Worm (Caenorhabditis elegans) whole organism, L1 larva: ENCODE data around the gene nhr-182.
A peak's percentile ranks its signal among the peaks of the same experiment; 100 is the strongest.

Experiments
- C04F5.9 ChIP-seq: sonication (generic microtip); optimal IDR thresholded peaks from 2 replicates; lab custom pipeline; 2016; ENCODE audit warnings: missing genetic modification characterization, missing compliant biosample characterization
- C16A3.4 ChIP-seq: fragments of 150-350 bp; optimal IDR thresholded peaks from 2 replicates; lab custom pipeline; 2014; ENCODE audit warnings: missing biosample characterization, missing genetic modification characterization
- C34B4.2 ChIP-seq: sonication (generic microtip); optimal IDR thresholded peaks from 2 replicates; lab custom pipeline; 2017; ENCODE audit warnings: mild to moderate bottlenecking, missing genetic modification characterization, missing compliant biosample characterization
- F16B12.6 ChIP-seq: fragments of 150-350 bp; optimal IDR thresholded peaks from 2 replicates; lab custom pipeline; 2014; ENCODE audit warnings: missing biosample characterization, missing genetic modification characterization
- aha-1 ChIP-seq: fragments of 150-350 bp; optimal IDR thresholded peaks from 2 replicates; lab custom pipeline; 2014; ENCODE audit warnings: missing biosample characterization, missing genetic modification characterization
- alr-1 ChIP-seq: fragments of 200-800 bp; sonication (Bioruptor generic); optimal IDR thresholded peaks from 2 replicates; lab custom pipeline; 2018; ENCODE audit warnings: borderline replicate concordance, mild to moderate bottlenecking, missing genetic modification characterization, missing compliant biosample characterization
- aly-2 ChIP-seq: fragments of 150-350 bp; optimal IDR thresholded peaks from 2 replicates; lab custom pipeline; 2014; ENCODE audit warnings: missing biosample characterization, missing genetic modification characterization
- ama-1 ChIP-seq: fragments of 150-350 bp; optimal IDR thresholded peaks from 2 replicates; lab custom pipeline; 2014
- ceh-63 ChIP-seq: fragments of 200-800 bp; sonication (Bioruptor generic); optimal IDR thresholded peaks from 2 replicates; lab custom pipeline; 2018; ENCODE audit warnings: mild to moderate bottlenecking, missing genetic modification characterization, missing compliant biosample characterization
- ceh-8 ChIP-seq: fragments of 200-800 bp; sonication (Bioruptor generic); optimal IDR thresholded peaks from 2 replicates; lab custom pipeline; 2018; ENCODE audit warnings: mild to moderate bottlenecking, missing genetic modification characterization, moderate library complexity, missing compliant biosample characterization
- ceh-82 ChIP-seq, 3 experiments: fragments of 150-350 bp in 1 of 3; sonication (generic microtip) in 2 of 3; optimal IDR thresholded peaks; 2 replicates each; lab custom pipeline; 2014 to 2017; ENCODE audit warnings: missing biosample characterization in 3 of 3, missing genetic modification characterization in 3 of 3
- dpl-1 ChIP-seq, 3 experiments: fragments of 150-350 bp in 2 of 3; sonication (generic microtip) in 1 of 3; optimal IDR thresholded peaks; 2 replicates each; lab custom pipeline; 2014 to 2017; ENCODE audit warnings: missing biosample characterization in 3 of 3, missing genetic modification characterization in 3 of 3, missing genetic modification reagents in 3 of 3
- efl-1 ChIP-seq, 4 experiments: fragments of 150-350 bp; optimal IDR thresholded peaks in 3 of 4; peaks in 1 of 4; 1 replicate in 1 of 4; 2 replicates in 3 of 4; lab custom pipeline; 2014; ENCODE audit warnings: missing biosample characterization in 2 of 4, missing genetic modification characterization in 2 of 4, missing genetic modification reagents in 2 of 4
- efl-3 ChIP-seq: fragments of 200-800 bp; sonication (Bioruptor generic); optimal IDR thresholded peaks from 2 replicates; lab custom pipeline; 2018; ENCODE audit warnings: mild to moderate bottlenecking, missing genetic modification characterization, missing compliant biosample characterization
- egl-13 ChIP-seq: sonication (generic microtip); optimal IDR thresholded peaks from 2 replicates; lab custom pipeline; 2016; ENCODE audit warnings: missing genotype, missing genetic modification reagents, missing genetic modification characterization, missing compliant biosample characterization
- egl-27 ChIP-seq, 2 experiments: fragments of 150-350 bp in 1 of 2; sonication (generic microtip); optimal IDR thresholded peaks; 3 replicates each; lab custom pipeline; 2017 to 2018; ENCODE audit warnings: missing biosample characterization in 2 of 2, missing genetic modification characterization in 2 of 2, missing genetic modification reagents in 2 of 2
- elt-2 ChIP-seq: sonication (generic microtip); optimal IDR thresholded peaks from 2 replicates; lab custom pipeline; 2016; ENCODE audit warnings: missing genetic modification characterization, mild to moderate bottlenecking, inconsistent platforms, missing compliant biosample characterization, missing genetic modification reagents
- fkh-4 ChIP-seq: sonication (generic microtip); optimal IDR thresholded peaks from 2 replicates; lab custom pipeline; 2016; ENCODE audit warnings: missing compliant biosample characterization, missing genetic modification characterization, borderline replicate concordance
- fos-1 ChIP-seq: fragments of 150-350 bp; optimal IDR thresholded peaks from 2 replicates; lab custom pipeline; 2014; ENCODE audit warnings: missing biosample characterization, missing genetic modification characterization
- lin-13 ChIP-seq: fragments of 150-350 bp; optimal IDR thresholded peaks from 2 replicates; lab custom pipeline; 2014; ENCODE audit warnings: missing biosample characterization, missing genetic modification reagents, missing genetic modification characterization
- lin-14 ChIP-seq: fragments of 200-800 bp; sonication (Bioruptor generic); optimal IDR thresholded peaks from 2 replicates; lab custom pipeline; 2018; ENCODE audit warnings: mild to moderate bottlenecking, missing genetic modification characterization, moderate library complexity, missing compliant biosample characterization
- lin-15B ChIP-seq: fragments of 150-350 bp; sonication (generic microtip); optimal IDR thresholded peaks from 3 replicates; lab custom pipeline; 2014; ENCODE audit warnings: missing biosample characterization, missing genetic modification characterization
- lin-35 ChIP-seq, 2 experiments: fragments of 150-350 bp; optimal IDR thresholded peaks; 2 replicates each; lab custom pipeline; 2014; ENCODE audit warnings: missing biosample characterization in 2 of 2, missing genetic modification characterization in 2 of 2, missing genetic modification reagents in 2 of 2
- lin-39 ChIP-seq: fragments of 150-350 bp; optimal IDR thresholded peaks from 2 replicates; lab custom pipeline; 2014; ENCODE audit warnings: missing biosample characterization, missing genetic modification reagents, missing genetic modification characterization
- mdl-1 ChIP-seq, 2 experiments: fragments of 150-350 bp; optimal IDR thresholded peaks; 2 replicates each; lab custom pipeline; 2014 to 2017; ENCODE audit warnings: missing biosample characterization in 2 of 2, missing genetic modification characterization in 2 of 2, inconsistent platforms in 1 of 2
- mef-2 ChIP-seq: fragments of 150-350 bp; optimal IDR thresholded peaks from 2 replicates; lab custom pipeline; 2014; ENCODE audit warnings: missing biosample characterization, missing genetic modification characterization
- mep-1 ChIP-seq: fragments of 150-350 bp; optimal IDR thresholded peaks from 2 replicates; lab custom pipeline; 2014; ENCODE audit warnings: missing biosample characterization, missing genetic modification characterization
- nhr-20 ChIP-seq: sonication (generic microtip); optimal IDR thresholded peaks from 2 replicates; lab custom pipeline; 2016; ENCODE audit warnings: mild to moderate bottlenecking, missing genetic modification characterization, missing compliant biosample characterization
- nhr-47 ChIP-seq: sonication (generic microtip); optimal IDR thresholded peaks from 2 replicates; lab custom pipeline; 2016; ENCODE audit warnings: mild to moderate bottlenecking, missing genetic modification characterization, moderate library complexity, missing compliant biosample characterization
- nhr-71 ChIP-seq: sonication (generic microtip); optimal IDR thresholded peaks from 2 replicates; lab custom pipeline; 2016; ENCODE audit warnings: mild to moderate bottlenecking, missing genetic modification characterization, moderate library complexity, missing compliant biosample characterization
- nhr-77 ChIP-seq: fragments of 150-350 bp; optimal IDR thresholded peaks from 2 replicates; lab custom pipeline; 2014; ENCODE audit warnings: missing biosample characterization, missing genetic modification characterization
- nhr-84 ChIP-seq: sonication (generic microtip); optimal IDR thresholded peaks from 2 replicates; lab custom pipeline; 2017; ENCODE audit warnings: missing biosample characterization, missing genetic modification characterization
- nhr-85 ChIP-seq: sonication (generic microtip); peaks from one replicate; lab custom pipeline; 2016; ENCODE audit warnings: missing genetic modification characterization, inconsistent platforms, missing compliant biosample characterization
- pag-3 ChIP-seq: sonication (generic microtip); optimal IDR thresholded peaks from 2 replicates; lab custom pipeline; 2017; ENCODE audit warnings: missing genetic modification characterization, mild to moderate bottlenecking, missing compliant biosample characterization, antibody characterized with exemption, borderline replicate concordance; ENCODE audit not compliant: insufficient read depth
- pax-3 ChIP-seq: fragments of 200-800 bp; sonication (Bioruptor generic); optimal IDR thresholded peaks from 2 replicates; lab custom pipeline; 2018; ENCODE audit warnings: mild to moderate bottlenecking, missing genetic modification characterization, moderate library complexity, missing compliant biosample characterization
- rnt-1 ChIP-seq: sonication (generic microtip); optimal IDR thresholded peaks from 2 replicates; lab custom pipeline; 2016; ENCODE audit warnings: mild to moderate bottlenecking, missing genetic modification characterization, moderate library complexity, missing compliant biosample characterization
- skn-1 ChIP-seq: fragments of 150-350 bp; optimal IDR thresholded peaks from 2 replicates; lab custom pipeline; 2014; ENCODE audit warnings: missing biosample characterization, missing genetic modification characterization
- sox-4 ChIP-seq: sonication (generic microtip); optimal IDR thresholded peaks from 2 replicates; lab custom pipeline; 2016; ENCODE audit warnings: missing genetic modification characterization, missing compliant biosample characterization
- unc-30 ChIP-seq: sonication (generic microtip); optimal IDR thresholded peaks from 2 replicates; lab custom pipeline; 2017; ENCODE audit warnings: missing biosample characterization, missing genetic modification characterization
- unc-62 ChIP-seq: fragments of 150-350 bp; optimal IDR thresholded peaks from 2 replicates; lab custom pipeline; 2014; ENCODE audit warnings: missing biosample characterization, missing genetic modification reagents, missing genetic modification characterization
- unc-86 ChIP-seq: sonication (generic microtip); optimal IDR thresholded peaks from 2 replicates; lab custom pipeline; 2016; ENCODE audit warnings: missing genetic modification characterization, missing compliant biosample characterization
- zip-4 ChIP-seq: fragments of 200-800 bp; sonication (Bioruptor generic); optimal IDR thresholded peaks from 2 replicates; lab custom pipeline; 2018; ENCODE audit warnings: mild to moderate bottlenecking, missing genetic modification characterization, moderate library complexity, missing compliant biosample characterization
- ztf-11 ChIP-seq, 2 experiments: sonication (generic microtip); optimal IDR thresholded peaks; 2 replicates each; lab custom pipeline; 2016 to 2017; ENCODE audit warnings: missing genetic modification characterization in 2 of 2, missing biosample characterization in 1 of 2, missing compliant biosample characterization in 1 of 2

nhr-182 gene

ce11 chrV:2281499-2281898 lies 21.8 kb upstream of the nhr-182 start, which contains the start of gene nhr-228 (continued):
- no peak for TF ChIP-seq lin-15B (tag; lab: Kevin White, UChicago)
- peak; percentile 38 to 56 for TF ChIP-seq lin-35 (GFP tag; optimal IDR thresholded peaks at IDR 0.05; lab: Kevin White, UChicago)
- no peak for TF ChIP-seq efl-3 (GFP tag; lab: Kevin White, UChicago)
- no peak for TF ChIP-seq aha-1 (tag; lab: Kevin White, UChicago)
- peak; percentile 45 for TF ChIP-seq C16A3.4 (tag; lab: Kevin White, UChicago)
- TF ChIP-seq aly-2 (tag; lab: Kevin White, UChicago) = no peak
- TF ChIP-seq F16B12.6 = no peak
- no peak for TF ChIP-seq pax-3 (tag; lab: Kevin White, UChicago)
- no peak for TF ChIP-seq fos-1 (tag; lab: Kevin White, UChicago)

ce11 chrV:2278543-2278942 lies 18.8 kb upstream of the nhr-182 start, which contains the start of gene fbxa-137:
fbxa-137 (plus strand) TSS chrV:2278816.
- no peak for TF ChIP-seq nhr-84
- TF ChIP-seq lin-14 = peak; percentile 14
- TF ChIP-seq, all 84 proteins: peak for 1

- peak in 1 of 2 experiments; percentile 56 for TF ChIP-seq lin-35 (GFP tag; optimal IDR thresholded peaks at IDR 0.05; lab: Kevin White, UChicago)
- no peak for TF ChIP-seq pag-3
- peak; percentile 15 for TF ChIP-seq aly-2 (tag; lab: Kevin White, UChicago)
- peak; percentile 0 for TF ChIP-seq mep-1 (tag; lab: Kevin White, UChicago)
- TF ChIP-seq nhr-71 (tag; lab: Kevin White, UChicago) = peak; percentile 22
- TF ChIP-seq lin-14 = peak; percentile 68
- TF ChIP-seq elt-2 (tag; lab: Kevin White, UChicago) = no peak
- no peak for TF ChIP-seq ama-1
- TF ChIP-seq nhr-77 (tag; lab: Kevin White, UChicago) = no peak
- no peak for TF ChIP-seq C04F5.9
- TF ChIP-seq nhr-20 (tag; lab: Kevin White, UChicago) = peak; percentile 53
- TF ChIP-seq efl-1 (optimal IDR thresholded peaks at IDR 0.05; lab: Kevin White, UChicago) = peak in 1 of 2 experiments; percentile 7
- TF ChIP-seq efl-1 (GFP tag; optimal IDR thresholded peaks at IDR 0.05 in 1 of 2; lab: Kevin White, UChicago) = no peak
- TF ChIP-seq dpl-1 (GFP tag; optimal IDR thresholded peaks at IDR 0.05; lab: Kevin White, UChicago) = peak in 1 of 3 experiments; percentile 11
- TF ChIP-seq egl-27 (tag; optimal IDR thresholded peaks at IDR 0.05; lab: Kevin White, UChicago) = no peak
Measured at ce11 chrV:2278052-2278451, 18.3 kb upstream of the nhr-182 start, which contains the start of gene nhr-59. nhr-59 (minus strand) TSS chrV:2278265.

- TF ChIP-seq C34B4.2 (tag; lab: Kevin White, UChicago) = no peak
- TF ChIP-seq unc-30 = no peak
- TF ChIP-seq mdl-1 (tag; optimal IDR thresholded peaks at IDR 0.05; lab: Kevin White, UChicago) = no peak
- no peak for TF ChIP-seq egl-13
- no peak for TF ChIP-seq skn-1
- TF ChIP-seq efl-3 (GFP tag; lab: Kevin White, UChicago) = no peak
- no peak for TF ChIP-seq sox-4 (tag; lab: Kevin White, UChicago)
- TF ChIP-seq alr-1 (tag; lab: Kevin White, UChicago) = no peak
- no peak for TF ChIP-seq fkh-4 (tag; lab: Kevin White, UChicago)
- no peak for TF ChIP-seq lin-15B (tag; lab: Kevin White, UChicago)
- TF ChIP-seq zip-4 (GFP tag; lab: Kevin White, UChicago) = no peak
- TF ChIP-seq ama-1 = no peak
- TF ChIP-seq ceh-8 (GFP tag; lab: Kevin White, UChicago) = no peak
- no peak for TF ChIP-seq rnt-1
- TF ChIP-seq mef-2 (tag; lab: Kevin White, UChicago) = no peak
- TF ChIP-seq lin-39 (tag; lab: Kevin White, UChicago) = no peak
- no peak for TF ChIP-seq dpl-1 (GFP tag; optimal IDR thresholded peaks at IDR 0.05; lab: Kevin White, UChicago)
- peak; percentile 25 for TF ChIP-seq lin-13 (GFP tag; lab: Kevin White, UChicago)
- no peak for TF ChIP-seq fos-1 (tag; lab: Kevin White, UChicago)
- no peak for TF ChIP-seq ztf-11 (tag; optimal IDR thresholded peaks at IDR 0.05; lab: Kevin White, UChicago)
- no peak for TF ChIP-seq egl-27 (tag; optimal IDR thresholded peaks at IDR 0.05; lab: Kevin White, UChicago)
- TF ChIP-seq ceh-63 = no peak
- no peak for TF ChIP-seq unc-62 (GFP tag; lab: Kevin White, UChicago)
- peak; percentile 21 for TF ChIP-seq nhr-71 (tag; lab: Kevin White, UChicago)
- no peak for TF ChIP-seq efl-1 (optimal IDR thresholded peaks at IDR 0.05; lab: Kevin White, UChicago)
- peak in 1 of 2 experiments; percentile 81 for TF ChIP-seq efl-1 (GFP tag; optimal IDR thresholded peaks at IDR 0.05 in 1 of 2; lab: Kevin White, UChicago)
- no peak for TF ChIP-seq aly-2 (tag; lab: Kevin White, UChicago)
- TF ChIP-seq nhr-85 (tag; lab: Kevin White, UChicago) = peak; percentile 42
- TF ChIP-seq lin-35 (GFP tag; optimal IDR thresholded peaks at IDR 0.05; lab: Kevin White, UChicago) = peak in 1 of 2 experiments; percentile 48
- TF ChIP-seq lin-14 = peak; percentile 67
- no peak for TF ChIP-seq nhr-47 (tag; lab: Kevin White, UChicago)
- peak in 1 of 3 experiments; percentile 21 for TF ChIP-seq ceh-82 (tag; optimal IDR thresholded peaks at IDR 0.05; lab: Kevin White, UChicago)
- TF ChIP-seq nhr-77 (tag; lab: Kevin White, UChicago) = peak; percentile 50
- no peak for TF ChIP-seq unc-86 (tag; lab: Kevin White, UChicago)
Measured at ce11 chrV:2277260-2277659, 17.5 kb upstream of the nhr-182 start.
